Worm (Caenorhabditis elegans): ENCODE data around the gene Y46G5A.29.

The Y46G5A.29 gene

ce11 chrII:12819979-12820378 lies 36.0 kb upstream of the Y46G5A.29 start:
- no peak for TF ChIP-seq mdl-1 (tag; optimal IDR thresholded peaks at IDR 0.05)
- TF ChIP-seq aly-2 (tag; optimal IDR thresholded peaks at IDR 0.05): no peak
- TF ChIP-seq blmp-1 (tag; optimal IDR thresholded peaks at IDR 0.05; ENCODE audit: insufficient read depth): peak; percentile 80
- no peak for TF ChIP-seq ztf-1 (GFP tag; conservative IDR thresholded peaks at IDR 0.05)

DNA sequence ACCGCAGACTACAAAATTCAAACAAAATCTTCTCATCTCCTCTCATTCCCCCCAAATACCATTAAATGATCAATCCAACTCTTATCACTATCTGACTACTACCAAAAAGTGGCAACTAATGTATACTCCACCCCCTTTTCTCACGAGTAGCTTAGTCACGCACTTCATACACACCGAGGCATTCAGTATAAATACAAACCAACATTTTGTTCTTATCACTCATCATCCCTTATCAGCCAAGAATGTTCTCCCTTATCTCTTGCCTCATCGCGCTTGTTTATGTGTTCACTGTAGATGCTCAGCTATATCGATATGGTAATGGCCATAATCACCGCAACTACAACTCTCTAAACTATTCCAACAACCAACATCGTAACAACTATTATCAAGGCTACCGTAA lies 32.6 kb upstream of the Y46G5A.29 start, which contains the start of gene Y46G5A.36:
Y46G5A.36 (plus strand) TSS at position 243 of the 400 bp plus-strand sequence.
- peak; percentile 8 for TF ChIP-seq crh-2 (tag; optimal IDR thresholded peaks at IDR 0.05)
- TF ChIP-seq sma-9 (GFP tag; optimal IDR thresholded peaks at IDR 0.05): peak; percentile 21
- no peak for TF ChIP-seq sma-9 (tag; optimal IDR thresholded peaks at IDR 0.05)
- peak; percentile 59 for TF ChIP-seq fos-1 (tag; optimal IDR thresholded peaks at IDR 0.05)
- no peak for TF ChIP-seq mdl-1 (tag; optimal IDR thresholded peaks at IDR 0.05)

ce11 chrII:12824463-12824862 lies 31.5 kb upstream of the Y46G5A.29 start:
- TF ChIP-seq ztf-4 (tag; optimal IDR thresholded peaks at IDR 0.05) (no peak), lin-39 (tag; optimal IDR thresholded peaks at IDR 0.05) (no peak), aly-2 (tag; optimal IDR thresholded peaks at IDR 0.05) (no peak), lsy-2 (tag; optimal IDR thresholded peaks at IDR 0.05) (no peak), fos-1 (tag; optimal IDR thresholded peaks at IDR 0.05) (no peak), nhr-23 (tag; optimal IDR thresholded peaks at IDR 0.05) (no peak), unc-55 (GFP tag; optimal IDR thresholded peaks at IDR 0.05) (no peak), nhr-129 (tag; optimal IDR thresholded peaks at IDR 0.05) (no peak), alr-1 (tag; optimal IDR thresholded peaks at IDR 0.05) (no peak), ztf-11 (tag; optimal IDR thresholded peaks at IDR 0.05) (no peak), elt-1 (tag; optimal IDR thresholded peaks at IDR 0.05) (no peak), zag-1 (tag; optimal IDR thresholded peaks at IDR 0.05) (no peak), R02D3.7 (tag; optimal IDR thresholded peaks at IDR 0.05) (no peak), egl-27 (tag; optimal IDR thresholded peaks at IDR 0.05) (no peak), C34F6.9 (tag; optimal IDR thresholded peaks at IDR 0.05) (no peak)

DNA sequence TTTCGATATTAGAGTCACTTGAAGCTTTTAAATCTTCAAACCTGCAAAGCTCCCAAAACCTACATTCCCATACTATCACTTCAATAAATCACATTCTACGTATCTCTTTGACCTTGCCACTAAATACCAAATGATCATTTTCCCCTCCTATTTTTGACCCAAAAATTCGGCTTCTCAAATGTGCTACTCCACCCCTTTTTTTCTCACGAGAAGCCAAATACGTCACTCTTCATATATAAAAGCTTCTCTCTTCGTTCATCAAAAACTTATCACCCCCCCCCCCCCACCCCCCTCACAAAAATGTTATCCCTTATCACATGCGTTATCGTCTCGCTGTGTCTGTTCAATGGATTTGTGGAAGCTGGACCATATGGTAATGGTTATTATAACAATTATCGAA lies 29.2 kb upstream of the Y46G5A.29 start, which contains the start of gene Y46G5A.38:
Y46G5A.38 (plus strand) TSS at position 301 of the 400 bp plus-strand sequence.
- TF ChIP-seq fos-1 (tag; optimal IDR thresholded peaks at IDR 0.05) (no peak), sem-4 (tag; optimal IDR thresholded peaks at IDR 0.05) (no peak), nhr-6 (tag; optimal IDR thresholded peaks at IDR 0.05) (no peak), elt-3 (tag; optimal IDR thresholded peaks at IDR 0.05) (no peak), lin-11 (tag; optimal IDR thresholded peaks at IDR 0.05) (no peak), mdl-1 (tag; optimal IDR thresholded peaks at IDR 0.05) (no peak), nhr-11 (tag; optimal IDR thresholded peaks at IDR 0.05) (no peak), lsy-2 (tag; optimal IDR thresholded peaks at IDR 0.05) (no peak), snpc-4 (tag; optimal IDR thresholded peaks at IDR 0.05) (no peak), ztf-4 (tag; optimal IDR thresholded peaks at IDR 0.05) (no peak), unc-62 (GFP tag; optimal IDR thresholded peaks at IDR 0.05) (no peak), zag-1 (tag; optimal IDR thresholded peaks at IDR 0.05) (no peak), alr-1 (tag; optimal IDR thresholded peaks at IDR 0.05) (no peak), skn-1 (tag; optimal IDR thresholded peaks at IDR 0.05) (no peak), aly-2 (tag; optimal IDR thresholded peaks at IDR 0.05) (no peak), crh-2 (tag; optimal IDR thresholded peaks at IDR 0.05) (no peak), nhr-129 (tag; optimal IDR thresholded peaks at IDR 0.05) (no peak), egl-27 (tag; optimal IDR thresholded peaks at IDR 0.05) (no peak)

ce11 chrII:12828863-12829262 lies 27.1 kb upstream of the Y46G5A.29 start, which contains the start of gene Y46G5A.23:
Gene Y46G5A.23 (minus strand): TSS chrII:12828963.
- TF ChIP-seq sem-4 (tag; optimal IDR thresholded peaks at IDR 0.05) (no peak), nhr-23 (tag; optimal IDR thresholded peaks at IDR 0.05) (no peak), lin-13 (GFP tag; optimal IDR thresholded peaks at IDR 0.05) (no peak), elt-3 (tag; optimal IDR thresholded peaks at IDR 0.05) (no peak), elt-1 (tag; optimal IDR thresholded peaks at IDR 0.05) (no peak), unc-55 (GFP tag; optimal IDR thresholded peaks at IDR 0.05) (no peak), nhr-237 (tag; optimal IDR thresholded peaks at IDR 0.05) (no peak), C34F6.9 (tag; optimal IDR thresholded peaks at IDR 0.05) (no peak), nhr-11 (tag; optimal IDR thresholded peaks at IDR 0.05) (no peak), ZK546.5 (tag; optimal IDR thresholded peaks at IDR 0.05) (no peak), aly-2 (tag; optimal IDR thresholded peaks at IDR 0.05) (no peak), Y55F3AM.14 (GFP tag; optimal IDR thresholded peaks at IDR 0.05) (no peak), lin-39 (tag; optimal IDR thresholded peaks at IDR 0.05) (no peak), lin-11 (tag; optimal IDR thresholded peaks at IDR 0.05) (no peak), skn-1 (tag; optimal IDR thresholded peaks at IDR 0.05) (no peak), nhr-129 (tag; optimal IDR thresholded peaks at IDR 0.05) (no peak), blmp-1 (tag; optimal IDR thresholded peaks at IDR 0.05; ENCODE audit: insufficient read depth) (no peak), ceh-16 (tag; optimal IDR thresholded peaks at IDR 0.05) (no peak), nhr-12 (tag; optimal IDR thresholded peaks at IDR 0.05) (no peak)

All from whole organism, L2 larva.